Fruit fly (Drosophila melanogaster) whole organism, embryonic: ENCODE data around the gene SCOT.

Experiments used
- Bdp1 ChIP-seq: fragments of 200-800 bp; sonication (Bioruptor generic); optimal IDR thresholded peaks from 3 replicates; lab custom pipeline; 2016; ENCODE audit warnings: missing biosample characterization, missing genetic modification characterization
- BtbVII ChIP-seq: fragments of 200-800 bp; sonication (Bioruptor generic); optimal IDR thresholded peaks from 3 replicates; lab custom pipeline; 2017; ENCODE audit warnings: missing biosample characterization, mild to moderate bottlenecking, missing genetic modification characterization
- Bteb2 ChIP-seq: fragments of 200-800 bp; sonication (Bioruptor generic); optimal IDR thresholded peaks from 2 replicates; lab custom pipeline; 2016; ENCODE audit warnings: missing biosample characterization, missing genetic modification characterization
- CG10274 ChIP-seq: fragments of 200-800 bp; sonication (Bioruptor generic); optimal IDR thresholded peaks from 3 replicates; lab custom pipeline; 2017; ENCODE audit warnings: missing biosample characterization, mild to moderate bottlenecking, missing genetic modification characterization
- CG10366 ChIP-seq: fragments of 200-800 bp; sonication (Bioruptor generic); IDR thresholded peaks from 2 replicates; pipeline ENCODE4 v1.3.6; 2022; ENCODE audit warnings: missing biosample characterization, missing genetic modification characterization
- CG10959 ChIP-seq: fragments of 200-800 bp; sonication (Bioruptor generic); IDR thresholded peaks from 2 replicates; pipeline ENCODE4 v1.3.6; 2022; ENCODE audit warnings: missing biosample characterization, missing genetic modification characterization
- CG11247 ChIP-seq: fragments of 200-800 bp; sonication (Bioruptor generic); IDR thresholded peaks from 2 replicates; pipeline ENCODE4 v1.3.6; 2022; ENCODE audit warnings: missing biosample characterization, missing genetic modification characterization
- CG11504 ChIP-seq: fragments of 200-800 bp; sonication (Bioruptor generic); optimal IDR thresholded peaks from 3 replicates; lab custom pipeline; 2019; ENCODE audit warnings: missing biosample characterization, mild to moderate bottlenecking, missing genetic modification characterization, moderate library complexity
- CG12942 ChIP-seq: fragments of 200-800 bp; sonication (Bioruptor generic); optimal IDR thresholded peaks from 3 replicates; lab custom pipeline; 2016; ENCODE audit warnings: missing biosample characterization, missing genetic modification characterization
- CG1647 ChIP-seq: fragments of 200-800 bp; sonication (Bioruptor generic); optimal IDR thresholded peaks from 3 replicates; lab custom pipeline; 2016; ENCODE audit warnings: missing biosample characterization, missing genetic modification characterization
- CG17359 ChIP-seq: fragments of 200-800 bp; sonication (Bioruptor generic); optimal IDR thresholded peaks from 3 replicates; lab custom pipeline; 2018; ENCODE audit warnings: missing biosample characterization, mild to moderate bottlenecking, missing genetic modification characterization, moderate library complexity
- CG18476 ChIP-seq: fragments of 200-800 bp; sonication (Bioruptor generic); optimal IDR thresholded peaks from 2 replicates; lab custom pipeline; 2016; ENCODE audit warnings: missing biosample characterization, mild to moderate bottlenecking, missing genetic modification characterization
- CG2120 ChIP-seq: fragments of 200-800 bp; sonication (Bioruptor generic); optimal IDR thresholded peaks from 3 replicates; lab custom pipeline; 2016; ENCODE audit warnings: missing biosample characterization, missing genetic modification characterization
- CG30403 ChIP-seq: fragments of 200-800 bp; sonication (Bioruptor generic); optimal IDR thresholded peaks from 3 replicates; lab custom pipeline; 2016; ENCODE audit warnings: missing biosample characterization, missing genetic modification characterization
- CG3407 ChIP-seq: fragments of 200-800 bp; sonication (Bioruptor generic); optimal IDR thresholded peaks from 2 replicates; lab custom pipeline; 2018; ENCODE audit warnings: missing biosample characterization, mild to moderate bottlenecking, missing genetic modification characterization
- CG5245 ChIP-seq: fragments of 200-800 bp; sonication (Bioruptor generic); optimal IDR thresholded peaks from 3 replicates; lab custom pipeline; 2016; ENCODE audit warnings: missing biosample characterization, missing genetic modification characterization
- CG6689 ChIP-seq: fragments of 200-800 bp; sonication (Bioruptor generic); IDR thresholded peaks from 2 replicates; pipeline ENCODE4 v1.3.6; 2022; ENCODE audit warnings: missing biosample characterization, missing genetic modification characterization
- CG8290 ChIP-seq, 3 experiments: fragments of 200-800 bp; sonication (Bioruptor generic); optimal IDR thresholded peaks; 2 replicates each; lab custom pipeline; 2016 to 2019; ENCODE audit warnings: missing biosample characterization in 3 of 3, missing genetic modification characterization in 3 of 3, mild to moderate bottlenecking in 2 of 3, moderate library complexity in 1 of 3
- CG8388 ChIP-seq: fragments of 200-800 bp; sonication (Bioruptor generic); optimal IDR thresholded peaks from 2 replicates; lab custom pipeline; 2019; ENCODE audit warnings: missing biosample characterization, mild to moderate bottlenecking, missing genetic modification characterization, moderate library complexity
- Dbx ChIP-seq: fragments of 200-800 bp; sonication (Bioruptor generic); IDR thresholded peaks from 3 replicates; pipeline ENCODE4 v1.3.6; 2022; ENCODE audit warnings: missing biosample characterization, missing genetic modification characterization
- Deaf1 ChIP-seq: fragments of 200-800 bp; optimal IDR thresholded peaks from 3 replicates; lab custom pipeline; 2019; ENCODE audit warnings: missing biosample characterization, mild to moderate bottlenecking, missing genetic modification characterization, moderate library complexity
- Fer1 ChIP-seq: fragments of 200-800 bp; sonication (Bioruptor generic); optimal IDR thresholded peaks from 2 replicates; lab custom pipeline; 2017; ENCODE audit warnings: missing biosample characterization, mild to moderate bottlenecking, missing genetic modification characterization
- Gug ChIP-seq: fragments of 200-800 bp; sonication (Bioruptor generic); IDR thresholded peaks from 4 replicates; pipeline ENCODE4 v1.3.6; 2022; ENCODE audit warnings: missing biosample characterization, missing genetic modification characterization
- HmgD ChIP-seq: fragments of 200-800 bp; sonication (Bioruptor generic); optimal IDR thresholded peaks from 3 replicates; lab custom pipeline; 2016; ENCODE audit warnings: missing biosample characterization, missing genetic modification characterization
- Hr39 ChIP-seq: fragments of >200 bp; optimal IDR thresholded peaks from 2 replicates; lab custom pipeline; 2017
- Hr51 ChIP-seq, 2 experiments: fragments of 200-800 bp; sonication (Bioruptor generic); optimal IDR thresholded peaks; 2 replicates in 1 of 2; 3 replicates in 1 of 2; lab custom pipeline; 2016 to 2018; ENCODE audit warnings: missing biosample characterization in 2 of 2, missing genetic modification characterization in 2 of 2, mild to moderate bottlenecking in 1 of 2, moderate library complexity in 1 of 2
- Lim3 ChIP-seq: fragments of 200-800 bp; sonication (Bioruptor generic); IDR thresholded peaks from 2 replicates; pipeline ENCODE4 v1.3.6; 2022; ENCODE audit warnings: missing biosample characterization, missing genetic modification characterization
- NK7.1 ChIP-seq: fragments of 200-800 bp; sonication (Bioruptor generic); optimal IDR thresholded peaks from 3 replicates; lab custom pipeline; 2016; ENCODE audit warnings: missing biosample characterization, missing genetic modification characterization
- Opbp ChIP-seq: fragments of 200-800 bp; sonication (Bioruptor generic); IDR thresholded peaks from 3 replicates; pipeline ENCODE4 v1.3.6; 2022; ENCODE audit warnings: missing biosample characterization, missing genetic modification characterization; ENCODE audit not compliant: partially characterized antibody
- Ptx1 ChIP-seq: fragments of 200-800 bp; sonication (Bioruptor generic); IDR thresholded peaks from 2 replicates; pipeline ENCODE4 v1.3.6; 2022; ENCODE audit warnings: missing biosample characterization, missing genetic modification characterization
- Rfx ChIP-seq: fragments of 200-800 bp; sonication (Bioruptor generic); IDR thresholded peaks from 2 replicates; pipeline ENCODE4 v1.3.6; 2022; ENCODE audit warnings: missing biosample characterization, missing genetic modification characterization
- Tbp ChIP-seq: fragments of >200 bp; optimal IDR thresholded peaks from 2 replicates; lab custom pipeline; 2018; ENCODE audit warnings: missing biosample characterization, missing genetic modification characterization
- ac ChIP-seq: fragments of 200-800 bp; sonication (Bioruptor generic); optimal IDR thresholded peaks from 3 replicates; lab custom pipeline; 2017; ENCODE audit warnings: missing biosample characterization, mild to moderate bottlenecking, missing genetic modification characterization
- ash1 ChIP-seq: fragments of 200-800 bp; sonication (Bioruptor generic); optimal IDR thresholded peaks from 2 replicates; lab custom pipeline; 2018; ENCODE audit warnings: missing biosample characterization, mild to moderate bottlenecking, missing genetic modification characterization
- dmrt99B ChIP-seq: fragments of 200-800 bp; sonication (Bioruptor generic); optimal IDR thresholded peaks from 2 replicates; lab custom pipeline; 2018; ENCODE audit warnings: missing biosample characterization, mild to moderate bottlenecking, missing genetic modification characterization, moderate library complexity
- emc ChIP-seq: fragments of 200-800 bp; sonication (Bioruptor generic); optimal IDR thresholded peaks from 2 replicates; lab custom pipeline; 2016; ENCODE audit warnings: missing biosample characterization, missing genetic modification characterization
- esg ChIP-seq: fragments of 200-800 bp; sonication (Bioruptor generic); conservative IDR thresholded peaks from 2 replicates; pipeline ENCODE4 v1.3.6; 2022; ENCODE audit warnings: missing biosample characterization, missing genetic modification characterization
- gem ChIP-seq: fragments of 200-800 bp; sonication (Bioruptor generic); optimal IDR thresholded peaks from 2 replicates; lab custom pipeline; 2019; ENCODE audit warnings: missing biosample characterization, mild to moderate bottlenecking, missing genetic modification characterization, moderate library complexity
- grn ChIP-seq: fragments of 200-800 bp; sonication (Bioruptor generic); optimal IDR thresholded peaks from 3 replicates; lab custom pipeline; 2017; ENCODE audit warnings: missing biosample characterization, missing genetic modification characterization
- ham ChIP-seq: fragments of 200-800 bp; sonication (Bioruptor generic); IDR thresholded peaks from 2 replicates; pipeline ENCODE4 v1.3.6; 2022; ENCODE audit warnings: missing biosample characterization, missing genetic modification characterization
- inv ChIP-seq: fragments of 200-800 bp; sonication (Bioruptor generic); IDR thresholded peaks from 2 replicates; pipeline ENCODE4 v1.3.6; 2022; ENCODE audit warnings: missing biosample characterization, missing genetic modification characterization; ENCODE audit not compliant: partially characterized antibody
- lilli ChIP-seq: fragments of 200-800 bp; sonication (Bioruptor generic); optimal IDR thresholded peaks from 3 replicates; lab custom pipeline; 2016; ENCODE audit warnings: missing biosample characterization, missing genetic modification characterization
- lmd ChIP-seq: fragments of 200-800 bp; sonication (Bioruptor generic); IDR thresholded peaks from 2 replicates; pipeline ENCODE4 v1.3.6; 2022; ENCODE audit warnings: missing biosample characterization, missing genetic modification characterization
- mam ChIP-seq: fragments of 200-800 bp; sonication (Bioruptor generic); optimal IDR thresholded peaks from 3 replicates; lab custom pipeline; 2016; ENCODE audit warnings: missing biosample characterization, missing genetic modification characterization
- nerfin-2 ChIP-seq: fragments of 200-800 bp; sonication (Bioruptor generic); IDR thresholded peaks from 2 replicates; pipeline ENCODE4 v1.3.6; 2022; ENCODE audit warnings: missing biosample characterization, missing genetic modification characterization; ENCODE audit not compliant: partially characterized antibody
- pb ChIP-seq: fragments of 200-800 bp; sonication (Bioruptor generic); optimal IDR thresholded peaks from 3 replicates; lab custom pipeline; 2016; ENCODE audit warnings: missing biosample characterization, missing genetic modification characterization
- phol ChIP-seq: fragments of 200-800 bp; sonication (Bioruptor generic); optimal IDR thresholded peaks from 3 replicates; lab custom pipeline; 2018; ENCODE audit warnings: missing biosample characterization, mild to moderate bottlenecking, missing genetic modification characterization, moderate library complexity
- rib ChIP-seq: fragments of 200-800 bp; sonication (Bioruptor generic); IDR thresholded peaks from 2 replicates; pipeline ENCODE4 v1.3.6; 2022; ENCODE audit warnings: missing biosample characterization, missing genetic modification characterization
- row ChIP-seq: fragments of 200-800 bp; sonication (Bioruptor generic); IDR thresholded peaks from 3 replicates; pipeline ENCODE4 v1.3.6; 2022; ENCODE audit warnings: missing biosample characterization, missing genetic modification characterization
- sim ChIP-seq: fragments of 200-800 bp; sonication (Bioruptor generic); IDR thresholded peaks from 2 replicates; pipeline ENCODE4 v1.3.6; 2022; ENCODE audit warnings: missing biosample characterization, missing genetic modification characterization
- sqz ChIP-seq: fragments of 200-800 bp; sonication (Bioruptor generic); optimal IDR thresholded peaks from 3 replicates; lab custom pipeline; 2018; ENCODE audit warnings: missing biosample characterization, mild to moderate bottlenecking, missing genetic modification characterization
- vfl ChIP-seq: fragments of 200-800 bp; sonication (Bioruptor generic); optimal IDR thresholded peaks from 2 replicates; lab custom pipeline; 2016; ENCODE audit warnings: missing biosample characterization, missing genetic modification characterization

The SCOT gene

DNA sequence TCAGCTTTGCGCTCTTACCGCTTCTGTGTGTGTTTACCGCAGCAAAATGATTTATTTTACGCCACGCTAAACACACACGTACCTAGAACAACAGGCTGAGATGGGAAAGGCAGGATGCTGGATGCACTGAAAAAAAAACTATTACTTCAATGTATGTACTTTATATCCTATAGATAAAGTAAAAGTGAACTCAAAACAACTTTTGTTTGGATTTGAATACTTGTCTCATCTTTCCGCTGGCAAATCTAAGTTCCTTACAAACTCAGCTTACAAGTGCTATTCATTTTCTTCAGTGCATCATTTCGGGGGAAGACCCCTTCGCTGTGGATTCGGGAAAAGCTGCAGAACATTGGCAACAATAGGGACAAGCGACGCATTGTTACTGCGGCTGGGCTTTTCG is 13.8 kb downstream of the SCOT start (continued):
- TF ChIP-seq ham (GFP tag; lab: Robert Waterston, UW), result no peak
- peak; percentile 55 for TF ChIP-seq CG2120
- peak; percentile 15 for TF ChIP-seq CG30403 (GFP tag; lab: Kevin White, UChicago)
- no peak for TF ChIP-seq rib (GFP tag; lab: Robert Waterston, UW)
- TF ChIP-seq CG10366 (GFP tag; lab: Robert Waterston, UW), result 0 out of 2 replicates have a peak, but pooled peaks have one; percentile 13
- no peak for TF ChIP-seq Tbp (GFP tag; lab: Kevin White, UChicago)
- no peak for TF ChIP-seq nerfin-2
- no peak for TF ChIP-seq CG5245 (GFP tag; lab: Kevin White, UChicago)
- peak; percentile 4 for TF ChIP-seq lilli (GFP tag; lab: Kevin White, UChicago)
- TF ChIP-seq Bteb2 (GFP tag; lab: Kevin White, UChicago), result no peak
- no peak for TF ChIP-seq Hr39 (lab: Kevin White, UChicago)
- TF ChIP-seq CG10274 (GFP tag; lab: Kevin White, UChicago), result no peak
- TF ChIP-seq CG11504, result peak; percentile 41
- TF ChIP-seq NK7.1, result no peak
- TF ChIP-seq CG10959 (GFP tag; lab: Robert Waterston, UW), result no peak
- no peak for TF ChIP-seq Opbp (GFP tag; lab: Robert Waterston, UW)
- no peak for TF ChIP-seq vfl (GFP tag; lab: Kevin White, UChicago)
- peak; percentile 22 for TF ChIP-seq Deaf1 (tag; lab: Kevin White, UChicago)
- no peak for TF ChIP-seq CG8290 (GFP tag; optimal IDR thresholded peaks at IDR 0.05; lab: Kevin White, UChicago)
- TF ChIP-seq CG8290 (tag; optimal IDR thresholded peaks at IDR 0.05; lab: Kevin White, UChicago), result peak in 1 of 2 experiments; percentile 26
- TF ChIP-seq Lim3 (GFP tag; lab: Robert Waterston, UW), result no peak
- no peak for TF ChIP-seq inv (GFP tag; lab: Robert Waterston, UW)
- peak; percentile 46; the same call in 1 of the 2 replicates for TF ChIP-seq Rfx (GFP tag; lab: Robert Waterston, UW)
- TF ChIP-seq CG6689, result peak; percentile 37
- no peak for TF ChIP-seq CG18476
- 0 out of 3 replicates have a peak, but pooled peaks have one; percentile 11 for TF ChIP-seq Dbx (GFP tag; lab: Robert Waterston, UW)
- TF ChIP-seq CG3407 (GFP tag; lab: Kevin White, UChicago), result no peak
- no peak for TF ChIP-seq CG8388
- peak; percentile 56 for TF ChIP-seq lmd
- TF ChIP-seq grn (GFP tag; lab: Kevin White, UChicago), result no peak
- peak in 1 of 2 experiments; percentile 9 for TF ChIP-seq Hr51 (GFP tag; optimal IDR thresholded peaks at IDR 0.05; lab: Kevin White, UChicago)
- TF ChIP-seq CG17359 (tag; lab: Kevin White, UChicago), result peak; percentile 22
- TF ChIP-seq dmrt99B (tag; lab: Kevin White, UChicago), result peak; percentile 40
- no peak for TF ChIP-seq ash1
- no peak for TF ChIP-seq Bdp1
- TF ChIP-seq gem (tag; lab: Kevin White, UChicago), result peak; percentile 38
- 0 out of 2 replicates have a peak, but pooled peaks have one; percentile 14 for TF ChIP-seq CG11247 (GFP tag; lab: Robert Waterston, UW)
- TF ChIP-seq pb (GFP tag; lab: Kevin White, UChicago), result no peak
- no peak for TF ChIP-seq ac (GFP tag; lab: Kevin White, UChicago)
- TF ChIP-seq Fer1 (GFP tag; lab: Kevin White, UChicago), result peak; percentile 21
- TF ChIP-seq emc (GFP tag; lab: Kevin White, UChicago), result no peak
- peak; percentile 50; the same call in 2 of the 3 replicates for TF ChIP-seq row (GFP tag; lab: Robert Waterston, UW)
- no peak for TF ChIP-seq phol
- no peak for TF ChIP-seq mam (GFP tag; lab: Kevin White, UChicago)
- peak; percentile 1 for TF ChIP-seq CG1647
- no peak for TF ChIP-seq BtbVII (GFP tag; lab: Kevin White, UChicago)
- TF ChIP-seq Ptx1 (GFP tag; lab: Robert Waterston, UW), result peak; percentile 52
- TF ChIP-seq CG12942 (GFP tag; lab: Kevin White, UChicago), result no peak
- TF ChIP-seq Gug (GFP tag; lab: Robert Waterston, UW), result 0 out of 4 replicates have a peak, but pooled peaks have one; percentile 4
- no peak for TF ChIP-seq HmgD (GFP tag; lab: Kevin White, UChicago)
- no peak for TF ChIP-seq sim (GFP tag; lab: Robert Waterston, UW)
- no peak for TF ChIP-seq esg (GFP tag; lab: Robert Waterston, UW)
- TF ChIP-seq sqz, result no peak
